Worm (Caenorhabditis elegans) whole organism, young adult: ENCODE results near the gene R102.11.

ENCODE experiments used
- B0019.2 ChIP-seq: fragments of 200-800 bp; sonication (Bioruptor generic); conservative IDR thresholded peaks from 2 replicates; pipeline ENCODE4 v1.3.6; 2022; ENCODE audit warnings: missing genetic modification reagents, missing genetic modification characterization, missing compliant biosample characterization
- Y95B8A.8 ChIP-seq: fragments of 200-800 bp; sonication (Bioruptor generic); IDR thresholded peaks from 2 replicates; pipeline ENCODE4 v1.3.6; 2022; ENCODE audit warnings: missing genetic modification reagents, missing genetic modification characterization, missing compliant biosample characterization
- fkh-3 ChIP-seq: sonication (generic microtip); optimal IDR thresholded peaks from 2 replicates; lab custom pipeline; 2016; ENCODE audit warnings: mild to moderate bottlenecking, missing genetic modification characterization, missing compliant biosample characterization
- lin-40 ChIP-seq: sonication (generic microtip); optimal IDR thresholded peaks from 2 replicates; lab custom pipeline; 2016; ENCODE audit warnings: missing genetic modification characterization, mild to moderate bottlenecking, missing compliant biosample characterization, missing genotype, missing genetic modification reagents
- pbrm-1 ChIP-seq: fragments of 200-800 bp; sonication (Bioruptor generic); IDR thresholded peaks from 2 replicates; pipeline ENCODE4 v1.3.6; 2022; ENCODE audit warnings: missing genetic modification reagents, missing genetic modification characterization, missing compliant biosample characterization
- unc-62 ChIP-seq: fragments of 150-350 bp; optimal IDR thresholded peaks from 2 replicates; lab custom pipeline; 2014; ENCODE audit warnings: missing biosample characterization, missing genetic modification reagents, missing genetic modification characterization

- TF ChIP-seq pbrm-1 (GFP tag; lab: Robert Waterston, UW) (no peak), lin-40 (tag; lab: Kevin White, UChicago) (no peak), unc-62 (GFP tag; lab: Kevin White, UChicago) (no peak), Y95B8A.8 (GFP tag; lab: Robert Waterston, UW) (no peak), B0019.2 (no peak), fkh-3 (tag; lab: Kevin White, UChicago) (no peak)
Measured at ce11 chrIV:10734527-10735436, 35.2 kb upstream of the R102.11 start, which contains the start of the genes orc-5 and cyb-1.
